Worm (Caenorhabditis elegans) whole organism, L4/young adult: ENCODE results near the gene srz-62.

Experiments
- W03F9.2 ChIP-seq: fragments of 150-350 bp; optimal IDR thresholded peaks from 2 replicates; lab custom pipeline; 2014; ENCODE audit warnings: missing biosample characterization, missing genetic modification characterization
- dao-5 ChIP-seq: sonication (generic microtip); optimal IDR thresholded peaks from 2 replicates; lab custom pipeline; 2016; ENCODE audit warnings: missing genotype, missing genetic modification characterization, moderate library complexity, missing compliant biosample characterization
- him-1 ChIP-seq: sonication (generic microtip); optimal IDR thresholded peaks from 2 replicates; lab custom pipeline; 2016; ENCODE audit warnings: missing genotype, missing genetic modification reagents, missing genetic modification characterization, missing compliant biosample characterization

The srz-62 gene

ce11 chrIV:3873706-3874105, 26.6 kb upstream of the srz-62 start, which contains the start of gene F37C4.5:
TSS of gene F37C4.5 (minus strand) at chrIV:3873806.
- no peak for TF ChIP-seq him-1 (tag; lab: Kevin White, UChicago)
- TF ChIP-seq W03F9.2 (tag; lab: Kevin White, UChicago) = no peak
- no peak for TF ChIP-seq dao-5

ce11 chrIV:3874417-3874816, 25.9 kb upstream of the srz-62 start:
- TF ChIP-seq him-1 (tag; lab: Kevin White, UChicago) = no peak
- no peak for TF ChIP-seq dao-5
- TF ChIP-seq W03F9.2 (tag; lab: Kevin White, UChicago) = no peak

DNA sequence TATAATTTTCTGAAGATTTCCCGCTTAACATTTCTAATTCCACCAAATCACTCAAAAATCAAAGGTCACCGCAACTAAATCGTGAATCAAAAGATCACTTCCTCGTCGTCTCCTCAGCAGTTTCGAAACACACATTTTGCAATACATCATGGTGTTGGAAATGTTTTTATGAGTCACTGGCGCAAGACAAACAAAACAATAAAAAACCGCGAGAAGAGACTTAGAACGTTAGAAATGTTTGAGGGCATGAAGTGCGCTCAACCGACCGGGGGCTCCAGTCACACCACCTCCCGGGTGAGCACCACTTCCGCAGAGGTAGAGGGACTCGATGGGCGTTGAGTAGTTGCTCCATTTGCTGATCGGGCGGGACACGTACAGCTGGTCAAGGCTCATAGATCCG, 25.0 kb upstream of the srz-62 start:
- no peak for TF ChIP-seq dao-5
- TF ChIP-seq him-1 (tag; lab: Kevin White, UChicago) = no peak
- TF ChIP-seq W03F9.2 (tag; lab: Kevin White, UChicago) = no peak

DNA sequence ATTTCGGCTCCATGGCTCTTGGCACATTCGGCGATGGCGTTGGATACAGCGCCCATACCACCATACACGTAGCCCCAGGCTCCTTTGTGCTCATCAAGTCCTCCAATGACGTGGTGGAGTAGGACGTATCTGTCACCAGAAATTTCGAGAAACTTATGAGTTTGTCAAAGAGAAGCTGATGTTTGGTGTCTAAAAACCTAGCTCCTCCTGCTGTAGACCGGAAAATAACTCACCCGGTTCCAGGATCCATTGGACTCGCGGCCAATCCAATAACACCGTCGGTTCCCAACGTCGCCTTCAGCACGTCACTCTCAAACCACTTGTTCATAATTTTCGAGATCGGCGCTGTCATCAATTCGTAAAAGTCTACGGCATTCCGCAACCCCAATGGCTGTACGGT, 23.3 kb upstream of the srz-62 start:
- TF ChIP-seq W03F9.2 (tag; lab: Kevin White, UChicago) (no peak), dao-5 (no peak), him-1 (tag; lab: Kevin White, UChicago) (no peak)

ce11 chrIV:3878283-3878938, 21.9 kb upstream of the srz-62 start, which contains the start of gene F37C4.6:
TSS of gene F37C4.6 (minus strand) at chrIV:3878333.
- TF ChIP-seq him-1 (tag; lab: Kevin White, UChicago) = no peak
- no peak for TF ChIP-seq W03F9.2 (tag; lab: Kevin White, UChicago)

- no peak for TF ChIP-seq W03F9.2 (tag; lab: Kevin White, UChicago)
- no peak for TF ChIP-seq dao-5
- no peak for TF ChIP-seq him-1 (tag; lab: Kevin White, UChicago)
These were observed 19.2 kb upstream of the srz-62 start, which contains the start of the genes F37C4.8 and oac-23 for ce11 chrIV:3881119-3881518. TSS of gene F37C4.8 (minus strand) at chrIV:3881219. TSS of gene oac-23 (plus strand) at chrIV:3881441.

ce11 chrIV:3885369-3885768, 14.9 kb upstream of the srz-62 start, which contains the start of gene oac-22:
TSS of gene oac-22 (plus strand) at chrIV:3885669.
- no peak for TF ChIP-seq him-1 (tag; lab: Kevin White, UChicago)
- TF ChIP-seq W03F9.2 (tag; lab: Kevin White, UChicago) = no peak
- no peak for TF ChIP-seq dao-5

DNA sequence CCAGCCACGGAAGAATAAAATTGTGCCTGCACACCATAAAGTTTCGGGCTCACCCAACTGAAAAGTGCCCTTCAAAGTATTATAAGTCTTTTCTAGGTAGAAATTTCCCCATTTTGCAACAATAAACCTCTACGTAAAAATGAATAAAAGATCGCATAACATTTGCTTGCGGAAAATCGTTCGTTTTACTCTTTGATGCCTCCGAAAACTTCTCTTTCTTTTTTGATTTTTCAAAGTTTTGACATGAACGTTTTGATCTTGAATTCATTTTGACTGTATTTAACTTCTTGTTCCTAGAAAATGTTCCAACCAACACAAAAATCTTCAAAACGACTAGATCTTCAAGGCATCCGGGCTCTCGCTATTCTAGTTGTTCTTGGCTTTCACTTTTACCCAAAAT, 11.3 kb upstream of the srz-62 start, which contains the start of gene oac-21:
TSS of gene oac-21 (plus strand) at position 301 of the 400 bp plus-strand sequence.
- no peak for TF ChIP-seq dao-5
- no peak for TF ChIP-seq W03F9.2 (tag; lab: Kevin White, UChicago)
- no peak for TF ChIP-seq him-1 (tag; lab: Kevin White, UChicago)

DNA sequence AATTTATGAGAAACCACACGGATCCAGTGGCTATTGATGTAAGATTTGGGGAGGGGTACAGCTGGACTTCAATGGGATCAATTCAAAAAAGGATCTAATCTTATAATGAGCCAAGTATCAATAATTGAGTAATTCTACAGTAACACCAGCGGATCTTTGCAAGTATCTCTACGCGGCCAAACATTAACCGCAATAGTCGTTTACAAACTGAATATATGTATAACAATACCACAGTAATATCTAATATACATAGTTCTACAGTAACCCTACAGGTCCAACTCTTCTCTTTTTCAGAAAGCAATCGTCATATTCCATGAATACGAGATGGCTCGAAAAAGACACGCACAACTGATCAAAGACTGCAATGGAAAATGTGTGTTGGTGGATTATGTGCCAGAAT, 8.3 kb upstream of the srz-62 start, which contains the start of gene F56D6.9:
TSS of gene F56D6.9 (plus strand) at position 301 of the 400 bp plus-strand sequence.
- TF ChIP-seq dao-5 (no peak), him-1 (tag; lab: Kevin White, UChicago) (no peak), W03F9.2 (tag; lab: Kevin White, UChicago) (no peak)

DNA sequence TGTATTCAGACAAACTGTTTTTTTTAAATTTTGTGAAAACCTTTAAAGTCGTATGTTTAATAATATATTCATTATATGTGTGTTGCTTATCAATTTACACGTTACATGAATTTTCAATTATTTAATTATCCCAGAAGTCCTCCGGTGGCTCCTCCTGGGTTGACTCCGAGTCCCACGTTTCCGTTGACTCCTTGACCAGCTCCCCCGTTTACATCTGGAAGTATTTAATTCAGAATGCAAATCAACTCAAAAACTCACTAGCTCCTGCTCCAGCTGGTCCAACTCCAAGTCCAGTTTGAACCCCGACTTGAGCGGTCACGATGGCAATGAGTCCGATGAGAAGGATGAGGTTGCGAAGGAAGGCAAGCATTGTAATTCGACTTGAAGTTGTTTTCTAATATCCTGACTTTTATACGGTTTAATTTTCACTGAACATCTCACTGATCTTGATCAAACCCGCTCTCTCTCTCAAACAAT, 6.3 kb upstream of the srz-62 start, which contains the start of gene F56D6.8:
TSS of gene F56D6.8 (minus strand) at position 427 of the 477 bp plus-strand sequence.
- TF ChIP-seq him-1 (tag; lab: Kevin White, UChicago) (no peak), dao-5 (no peak), W03F9.2 (tag; lab: Kevin White, UChicago) (no peak)

DNA sequence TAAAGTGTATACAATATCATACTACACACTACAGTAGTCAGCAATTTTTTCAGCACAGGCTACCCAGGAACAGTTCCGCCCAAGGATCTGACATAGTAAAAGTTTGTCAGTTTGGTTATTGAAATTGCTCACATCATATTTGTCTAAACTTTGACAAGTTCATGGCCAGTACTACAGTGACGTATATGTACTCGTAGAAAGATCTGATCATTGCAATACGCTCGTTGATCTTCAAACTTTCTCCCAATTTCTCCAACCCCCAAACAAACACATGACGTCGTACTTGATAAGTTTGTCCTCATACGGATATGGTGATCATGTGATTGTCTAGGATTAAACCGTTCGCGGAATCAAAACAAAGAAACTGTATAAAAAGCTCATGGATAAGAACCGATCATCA, 5.5 kb upstream of the srz-62 start, which contains the start of gene dct-8:
TSS of gene dct-8 (plus strand) at position 301 of the 400 bp plus-strand sequence.
- no peak for TF ChIP-seq W03F9.2 (tag; lab: Kevin White, UChicago)
- TF ChIP-seq dao-5 = no peak
- no peak for TF ChIP-seq him-1 (tag; lab: Kevin White, UChicago)

ce11 chrIV:3902955-3903354, 2.7 kb downstream of the srz-62 start, which contains the start of gene F56D6.6:
TSS of gene F56D6.6 (plus strand) at chrIV:3903255.
- TF ChIP-seq dao-5 (no peak), him-1 (tag; lab: Kevin White, UChicago) (no peak), W03F9.2 (tag; lab: Kevin White, UChicago) (no peak)

DNA sequence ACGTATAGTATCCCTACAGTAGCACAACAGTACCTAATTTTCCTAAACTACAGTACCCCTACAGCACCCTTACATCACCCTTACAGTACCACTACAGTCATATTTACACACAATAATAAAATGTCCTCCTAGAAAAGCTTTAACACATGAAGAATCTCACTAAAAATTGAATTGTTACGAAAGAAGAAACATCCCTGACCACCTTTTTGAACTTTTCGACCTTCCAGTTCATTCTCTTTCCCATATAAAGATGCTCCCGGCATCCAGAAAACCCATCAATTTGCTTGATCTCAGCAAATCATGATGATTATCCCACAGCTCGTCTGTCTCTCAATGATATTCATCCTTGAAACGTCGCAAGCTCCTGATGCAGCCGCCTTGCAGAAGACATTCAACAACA, 4.3 kb downstream of the srz-62 start, which contains the start of gene F56D6.21:
TSS of gene F56D6.21 (plus strand) at position 301 of the 400 bp plus-strand sequence.
- no peak for TF ChIP-seq W03F9.2 (tag; lab: Kevin White, UChicago)
- TF ChIP-seq him-1 (tag; lab: Kevin White, UChicago) = no peak
- TF ChIP-seq dao-5 = no peak

DNA sequence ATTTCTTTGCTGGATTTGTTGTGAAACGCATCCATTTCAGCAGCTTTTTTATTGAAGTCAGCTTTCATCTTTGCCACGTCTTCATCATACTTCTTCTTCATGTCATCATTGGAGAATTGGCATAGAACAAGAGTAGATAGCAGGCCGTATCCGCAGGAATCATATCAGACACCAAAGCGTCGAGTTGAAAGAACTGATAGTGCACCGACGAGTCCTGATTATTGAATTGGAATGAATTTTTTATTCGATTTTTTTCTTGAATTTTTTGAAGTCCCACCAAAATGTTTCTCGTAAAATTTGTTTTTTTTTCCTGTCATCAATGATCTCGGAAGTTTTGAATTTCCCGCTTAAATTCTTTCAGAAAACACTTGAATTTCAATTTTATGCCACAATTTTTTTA, 6.1 kb downstream of the srz-62 start, which contains the start of gene F56D6.11:
TSS of gene F56D6.11 (minus strand) at position 101 of the 400 bp plus-strand sequence.
- TF ChIP-seq W03F9.2 (tag; lab: Kevin White, UChicago) (no peak), him-1 (tag; lab: Kevin White, UChicago) (no peak), dao-5 (no peak)
